Fruit fly (Drosophila melanogaster) whole organism, wandering third instar larva: ENCODE results near the gene Or9a.

Experiments
- CG32264 ChIP-seq: fragments of 200-800 bp; sonication (Bioruptor generic); optimal IDR thresholded peaks from 2 replicates; lab custom pipeline; 2016; ENCODE audit warnings: missing biosample characterization, missing genetic modification characterization
- CrebA ChIP-seq: fragments of 200-800 bp; sonication (Bioruptor generic); optimal IDR thresholded peaks from 2 replicates; lab custom pipeline; 2016; ENCODE audit warnings: missing biosample characterization, mild to moderate bottlenecking, missing genetic modification characterization, borderline replicate concordance
- Dif ChIP-seq: fragments of 200-275, 200-300 bp; sonication (Bioruptor generic); optimal IDR thresholded peaks from 2 replicates; lab custom pipeline; 2018; ENCODE audit warnings: missing biosample characterization, missing genetic modification characterization; ENCODE audit not compliant: partially characterized antibody
- GATAd ChIP-seq: sonication (Bioruptor generic); optimal IDR thresholded peaks from 2 replicates; lab custom pipeline; 2016; ENCODE audit warnings: missing biosample characterization, missing genetic modification characterization
- HLH106 ChIP-seq: fragments of 200-800 bp; optimal IDR thresholded peaks from 3 replicates; lab custom pipeline; 2019; ENCODE audit warnings: missing biosample characterization, mild to moderate bottlenecking, missing genetic modification characterization, moderate library complexity
- Hnf4 ChIP-seq: fragments of 200-800 bp; sonication (Bioruptor generic); optimal IDR thresholded peaks from 2 replicates; lab custom pipeline; 2016; ENCODE audit warnings: missing biosample characterization, mild to moderate bottlenecking, missing genetic modification characterization
- Hr83 ChIP-seq: fragments of 200-300 bp; sonication (Bioruptor generic); optimal IDR thresholded peaks from 2 replicates; lab custom pipeline; 2016; ENCODE audit warnings: missing biosample characterization, mild to moderate bottlenecking, missing genetic modification characterization, moderate library complexity; ENCODE audit not compliant: poor library complexity, severe bottlenecking
- Sp1 ChIP-seq: fragments of 200-800 bp; sonication (Bioruptor generic); optimal IDR thresholded peaks from 3 replicates; lab custom pipeline; 2019; ENCODE audit warnings: missing biosample characterization, mild to moderate bottlenecking, missing genetic modification characterization, moderate library complexity
- fru ChIP-seq: fragments of 200-800 bp; sonication (Bioruptor generic); optimal IDR thresholded peaks from 3 replicates; lab custom pipeline; 2016; ENCODE audit warnings: missing biosample characterization, mild to moderate bottlenecking, missing genetic modification characterization
- h ChIP-seq: fragments of 200-800 bp; sonication (Bioruptor generic); optimal IDR thresholded peaks from 3 replicates; lab custom pipeline; 2016; ENCODE audit warnings: missing biosample characterization, mild to moderate bottlenecking, missing genetic modification characterization
- jim ChIP-seq: fragments of 175-275, 200-325 bp; sonication (Bioruptor generic); optimal IDR thresholded peaks from 2 replicates; lab custom pipeline; 2016; ENCODE audit warnings: missing biosample characterization, mild to moderate bottlenecking, missing genetic modification characterization
- lola ChIP-seq: fragments of >200 bp; optimal IDR thresholded peaks from 2 replicates; lab custom pipeline; 2017; ENCODE audit warnings: missing biosample characterization, missing genetic modification characterization
- pan ChIP-seq: fragments of >200 bp; optimal IDR thresholded peaks from 2 replicates; lab custom pipeline; 2017
- rgr ChIP-seq: fragments of 200-800 bp; sonication (Bioruptor generic); optimal IDR thresholded peaks from 3 replicates; lab custom pipeline; 2016; ENCODE audit warnings: missing biosample characterization, mild to moderate bottlenecking, missing genetic modification characterization
- sage ChIP-seq: fragments of 200-800 bp; sonication (Bioruptor generic); optimal IDR thresholded peaks from 2 replicates; lab custom pipeline; 2016; ENCODE audit warnings: missing biosample characterization, mild to moderate bottlenecking, missing genetic modification characterization
- sv ChIP-seq: fragments of 200-800 bp; sonication (Bioruptor generic); optimal IDR thresholded peaks from 3 replicates; lab custom pipeline; 2016; ENCODE audit warnings: missing biosample characterization, missing genetic modification characterization

Or9a gene

DNA sequence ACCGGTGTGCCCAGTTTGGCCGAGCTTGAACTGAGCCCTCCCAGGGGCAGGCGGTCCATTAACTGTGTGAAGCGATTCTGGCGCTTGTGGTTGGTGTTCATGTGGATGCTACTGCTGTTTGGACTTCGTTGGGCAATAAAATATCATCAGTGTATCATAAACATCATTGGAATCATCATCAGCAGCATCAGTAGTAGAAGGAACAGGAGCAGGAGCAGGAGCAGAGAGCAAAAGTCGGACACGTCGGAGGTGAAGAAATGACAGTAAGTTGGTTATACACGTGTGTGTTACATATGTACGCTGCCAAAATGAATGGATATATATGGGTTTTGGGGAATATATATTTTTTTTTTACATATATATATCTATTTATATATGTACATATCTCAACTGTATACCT is 26.8 kb downstream of the Or9a start, which contains the start of gene CG12640:
TSS of gene CG12640 (minus strand) at position 101 of the 400 bp plus-strand sequence.
- TF ChIP-seq rgr (GFP tag; lab: Kevin White, UChicago) (no peak), Dif (GFP tag; lab: Kevin White, UChicago) (no peak), sv (GFP tag; lab: Kevin White, UChicago) (no peak), CG32264 (GFP tag; lab: Kevin White, UChicago) (no peak), h (GFP tag; lab: Kevin White, UChicago) (no peak), Sp1 (no peak), HLH106 (tag; lab: Kevin White, UChicago) (no peak), GATAd (GFP tag; lab: Kevin White, UChicago) (no peak), jim (GFP tag; lab: Kevin White, UChicago) (no peak), fru (GFP tag; lab: Kevin White, UChicago) (no peak), pan (lab: Kevin White, UChicago) (no peak)

DNA sequence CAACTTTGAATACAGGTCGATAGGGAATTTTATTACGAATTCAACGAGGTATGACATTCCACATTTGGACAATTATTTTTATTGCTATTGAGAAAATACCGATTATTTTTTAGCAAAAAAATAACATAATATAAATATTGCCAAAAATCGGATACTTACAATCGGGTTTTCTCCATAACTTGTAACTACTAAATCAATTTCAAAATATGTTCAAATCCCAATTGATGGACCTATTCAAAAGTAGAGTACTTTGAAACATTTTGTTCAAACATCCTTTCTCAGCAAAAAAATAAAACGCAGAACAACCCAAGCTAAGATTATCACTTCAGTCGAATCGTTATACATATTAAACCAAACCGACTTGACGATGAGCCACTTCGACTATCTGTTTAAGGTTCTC is 42.3 kb downstream of the Or9a start, which contains the start of gene RabX2:
TSS of gene RabX2 (plus strand) at position 301 of the 400 bp plus-strand sequence.
- TF ChIP-seq Hnf4 (GFP tag; lab: Kevin White, UChicago) = no peak
- TF ChIP-seq Hr83 (GFP tag; lab: Kevin White, UChicago) = no peak
- no peak for TF ChIP-seq sage (GFP tag; lab: Kevin White, UChicago)
- TF ChIP-seq pan (lab: Kevin White, UChicago) = no peak
- TF ChIP-seq CrebA (GFP tag; lab: Kevin White, UChicago) = no peak
- TF ChIP-seq jim (GFP tag; lab: Kevin White, UChicago) = no peak
- TF ChIP-seq CG32264 (GFP tag; lab: Kevin White, UChicago) = no peak
- TF ChIP-seq fru (GFP tag; lab: Kevin White, UChicago) = no peak
- TF ChIP-seq lola (GFP tag; lab: Kevin White, UChicago) = no peak
